Worm (Caenorhabditis elegans) whole organism, late embryonic: ENCODE measurements around the gene dnj-25.

ENCODE experiments used
- C08G9.2 ChIP-seq: sonication (generic microtip); optimal IDR thresholded peaks from 2 replicates; lab custom pipeline; 2016; ENCODE audit warnings: mild to moderate bottlenecking, missing genetic modification characterization, moderate library complexity, missing compliant biosample characterization
- F13H6.1 ChIP-seq: sonication (generic microtip); optimal IDR thresholded peaks from 2 replicates; lab custom pipeline; 2016; ENCODE audit warnings: missing genetic modification characterization, missing compliant biosample characterization
- K09A11.1 ChIP-seq: sonication (generic microtip); optimal IDR thresholded peaks from 2 replicates; lab custom pipeline; 2017; ENCODE audit warnings: antibody characterized with exemption, mild to moderate bottlenecking, missing genetic modification characterization, missing compliant biosample characterization; ENCODE audit not compliant: insufficient read depth
- T23F11.4 ChIP-seq: fragments of 200-800 bp; sonication (Bioruptor generic); optimal IDR thresholded peaks from 2 replicates; lab custom pipeline; 2018; ENCODE audit warnings: mild to moderate bottlenecking, missing genetic modification characterization, missing compliant biosample characterization
- ahr-1 ChIP-seq: sonication (generic microtip); optimal IDR thresholded peaks from 2 replicates; lab custom pipeline; 2016; ENCODE audit warnings: missing genetic modification characterization, missing compliant biosample characterization
- ama-1 ChIP-seq: fragments of 150-350 bp; optimal IDR thresholded peaks from 2 replicates; lab custom pipeline; 2014
- ceh-19 ChIP-seq: fragments of 200-800 bp; sonication (Bioruptor generic); optimal IDR thresholded peaks from 2 replicates; lab custom pipeline; 2018; ENCODE audit warnings: mild to moderate bottlenecking, missing genetic modification characterization, missing compliant biosample characterization
- ceh-24 ChIP-seq: sonication (generic microtip); optimal IDR thresholded peaks from 2 replicates; lab custom pipeline; 2016; ENCODE audit warnings: mild to moderate bottlenecking, missing genetic modification characterization, missing compliant biosample characterization
- ceh-45 ChIP-seq: fragments of 200-800 bp; sonication (Bioruptor generic); IDR thresholded peaks from 2 replicates; pipeline ENCODE4 v1.3.6; 2022; ENCODE audit warnings: missing genetic modification reagents, missing genetic modification characterization, missing compliant biosample characterization
- ceh-6 ChIP-seq: fragments of 200-800 bp; sonication (Bioruptor generic); optimal IDR thresholded peaks from 2 replicates; lab custom pipeline; 2018; ENCODE audit warnings: mild to moderate bottlenecking, missing genetic modification characterization, missing compliant biosample characterization
- ceh-9 ChIP-seq: sonication (generic microtip); optimal IDR thresholded peaks from 2 replicates; lab custom pipeline; 2016; ENCODE audit warnings: mild to moderate bottlenecking, missing genetic modification characterization, inconsistent platforms, missing compliant biosample characterization
- che-1 ChIP-seq: sonication (generic microtip); optimal IDR thresholded peaks from 2 replicates; lab custom pipeline; 2016; ENCODE audit warnings: mild to moderate bottlenecking, missing genetic modification characterization, missing compliant biosample characterization
- dmd-4 ChIP-seq: sonication (generic microtip); optimal IDR thresholded peaks from 2 replicates; lab custom pipeline; 2016; ENCODE audit warnings: borderline replicate concordance, missing genetic modification characterization, missing compliant biosample characterization
- dve-1 ChIP-seq: sonication (generic microtip); optimal IDR thresholded peaks from 2 replicates; lab custom pipeline; 2017; ENCODE audit warnings: antibody characterized with exemption, mild to moderate bottlenecking, missing genetic modification characterization, missing compliant biosample characterization
- elt-2 ChIP-seq: sonication (generic microtip); optimal IDR thresholded peaks from 2 replicates; lab custom pipeline; 2016; ENCODE audit warnings: missing genetic modification reagents, missing genetic modification characterization, missing compliant biosample characterization
- ets-4 ChIP-seq: sonication (generic microtip); optimal IDR thresholded peaks from 2 replicates; lab custom pipeline; 2016; ENCODE audit warnings: missing genetic modification characterization, missing compliant biosample characterization
- fkh-10 ChIP-seq: fragments of 150-350 bp; optimal IDR thresholded peaks from 2 replicates; lab custom pipeline; 2014; ENCODE audit warnings: missing biosample characterization, missing genetic modification reagents, missing genetic modification characterization
- fkh-6 ChIP-seq: sonication (generic microtip); optimal IDR thresholded peaks from 2 replicates; lab custom pipeline; 2016; ENCODE audit warnings: missing genetic modification characterization, missing compliant biosample characterization
- hlh-15 ChIP-seq: sonication (generic microtip); optimal IDR thresholded peaks from 2 replicates; lab custom pipeline; 2016; ENCODE audit warnings: missing genetic modification characterization, missing compliant biosample characterization
- hlh-30 ChIP-seq: sonication (generic microtip); optimal IDR thresholded peaks from 2 replicates; lab custom pipeline; 2017; ENCODE audit warnings: antibody characterized with exemption, missing genetic modification characterization, missing compliant biosample characterization; ENCODE audit not compliant: insufficient read depth
- hlh-8 ChIP-seq: sonication (generic microtip); optimal IDR thresholded peaks from 2 replicates; lab custom pipeline; 2016; ENCODE audit warnings: missing genotype, missing genetic modification characterization, missing compliant biosample characterization
- lin-11 ChIP-seq: fragments of 200-800 bp; sonication (Bioruptor generic); optimal IDR thresholded peaks from 2 replicates; lab custom pipeline; 2018; ENCODE audit warnings: mild to moderate bottlenecking, missing genetic modification characterization, missing compliant biosample characterization
- madf-2 ChIP-seq: sonication (generic microtip); optimal IDR thresholded peaks from 2 replicates; lab custom pipeline; 2017; ENCODE audit warnings: missing genetic modification characterization, missing compliant biosample characterization
- mec-3 ChIP-seq: sonication (generic microtip); optimal IDR thresholded peaks from 2 replicates; lab custom pipeline; 2016; ENCODE audit warnings: borderline replicate concordance, missing genetic modification characterization, missing compliant biosample characterization
- nfya-1 ChIP-seq: sonication (generic microtip); optimal IDR thresholded peaks from 2 replicates; lab custom pipeline; 2017; ENCODE audit warnings: missing genetic modification characterization, mild to moderate bottlenecking, missing compliant biosample characterization, antibody characterized with exemption, moderate library complexity
- npax-4 ChIP-seq: sonication (generic microtip); optimal IDR thresholded peaks from 2 replicates; lab custom pipeline; 2016; ENCODE audit warnings: missing genetic modification characterization, missing compliant biosample characterization
- odd-2 ChIP-seq: sonication (generic microtip); optimal IDR thresholded peaks from 2 replicates; lab custom pipeline; 2017; ENCODE audit warnings: antibody characterized with exemption, mild to moderate bottlenecking, missing genetic modification characterization, missing compliant biosample characterization
- pag-3 ChIP-seq: sonication (generic microtip); optimal IDR thresholded peaks from 2 replicates; lab custom pipeline; 2016; ENCODE audit warnings: missing compliant biosample characterization, missing genetic modification characterization, borderline replicate concordance
- pha-2 ChIP-seq: sonication (generic microtip); optimal IDR thresholded peaks from 2 replicates; lab custom pipeline; 2017; ENCODE audit warnings: mild to moderate bottlenecking, missing genetic modification characterization, missing compliant biosample characterization
- pha-4 ChIP-seq: fragments of 150-350 bp; optimal IDR thresholded peaks from 2 replicates; lab custom pipeline; 2018; ENCODE audit warnings: missing biosample characterization, missing genetic modification reagents, missing genetic modification characterization
- pqm-1 ChIP-seq: sonication (generic microtip); optimal IDR thresholded peaks from 2 replicates; lab custom pipeline; 2016; ENCODE audit warnings: missing genetic modification characterization, missing compliant biosample characterization
- pros-1 ChIP-seq: fragments of 150-350 bp; optimal IDR thresholded peaks from 2 replicates; lab custom pipeline; 2014; ENCODE audit warnings: missing biosample characterization, missing genetic modification reagents, missing genetic modification characterization
- rnt-1 ChIP-seq: sonication (generic microtip); optimal IDR thresholded peaks from 2 replicates; lab custom pipeline; 2016; ENCODE audit warnings: missing genetic modification characterization, missing compliant biosample characterization
- sdc-2 ChIP-seq: sonication (generic microtip); optimal IDR thresholded peaks from 2 replicates; lab custom pipeline; 2016; ENCODE audit warnings: missing genotype, missing genetic modification characterization, missing compliant biosample characterization
- sox-2 ChIP-seq: fragments of 200-800 bp; sonication (Bioruptor generic); IDR thresholded peaks from 2 replicates; pipeline ENCODE4 v1.3.6; 2022; ENCODE audit warnings: missing genetic modification reagents, missing genetic modification characterization, missing compliant biosample characterization
- syd-9 ChIP-seq: sonication (generic microtip); optimal IDR thresholded peaks from 2 replicates; lab custom pipeline; 2016; ENCODE audit warnings: mild to moderate bottlenecking, missing genetic modification characterization, moderate library complexity, missing compliant biosample characterization
- tbx-7 ChIP-seq: sonication (generic microtip); optimal IDR thresholded peaks from 2 replicates; lab custom pipeline; 2016; ENCODE audit warnings: missing genotype, missing genetic modification characterization, missing compliant biosample characterization
- ttx-3 ChIP-seq: sonication (generic microtip); optimal IDR thresholded peaks from 2 replicates; lab custom pipeline; 2016; ENCODE audit warnings: missing genetic modification reagents, missing genetic modification characterization, missing compliant biosample characterization
- unc-42 ChIP-seq: sonication (generic microtip); optimal IDR thresholded peaks from 2 replicates; lab custom pipeline; 2016; ENCODE audit warnings: missing genotype, missing genetic modification characterization, missing compliant biosample characterization
- unc-55 ChIP-seq: sonication (generic microtip); optimal IDR thresholded peaks from 2 replicates; lab custom pipeline; 2017; ENCODE audit warnings: missing biosample characterization, missing genetic modification reagents, missing genetic modification characterization
- unc-86 ChIP-seq: sonication (generic microtip); optimal IDR thresholded peaks from 2 replicates; lab custom pipeline; 2016; ENCODE audit warnings: missing genetic modification characterization, missing compliant biosample characterization
- ztf-16 ChIP-seq: sonication (generic microtip); optimal IDR thresholded peaks from 2 replicates; lab custom pipeline; 2017; ENCODE audit warnings: missing genetic modification characterization, missing compliant biosample characterization

The dnj-25 gene

ce11 chrV:20693968-20694367 lies 50.2 kb downstream of the dnj-25 start (continued):
- TF ChIP-seq ahr-1, result no peak
- TF ChIP-seq ceh-45 (GFP tag; lab: Robert Waterston, UW), result 0 out of 2 replicates have a peak, but pooled peaks have one; percentile 46
- TF ChIP-seq ttx-3 (tag; lab: Kevin White, UChicago), result no peak
- no peak for TF ChIP-seq odd-2
- no peak for TF ChIP-seq sox-2 (GFP tag; lab: Robert Waterston, UW)
- peak; percentile 42 for TF ChIP-seq sdc-2 (tag; lab: Kevin White, UChicago)
- no peak for TF ChIP-seq ama-1 (lab: Kevin White, UChicago)
- TF ChIP-seq ceh-19 (GFP tag; lab: Kevin White, UChicago), result peak; percentile 59
- TF ChIP-seq ets-4 (tag; lab: Kevin White, UChicago), result no peak
- peak; percentile 64 for TF ChIP-seq ceh-6 (GFP tag; lab: Kevin White, UChicago)
- TF ChIP-seq C08G9.2 (tag; lab: Kevin White, UChicago), result peak; percentile 28
- TF ChIP-seq pag-3 (tag; lab: Kevin White, UChicago), result no peak
- TF ChIP-seq unc-86 (tag; lab: Kevin White, UChicago), result no peak
- no peak for TF ChIP-seq ceh-9 (tag; lab: Kevin White, UChicago)
- peak; percentile 65 for TF ChIP-seq elt-2 (tag; lab: Kevin White, UChicago)
- no peak for TF ChIP-seq ceh-24 (tag; lab: Kevin White, UChicago)
- no peak for TF ChIP-seq ztf-16 (tag; lab: Kevin White, UChicago)
- TF ChIP-seq nfya-1 (tag; lab: Kevin White, UChicago), result no peak
- no peak for TF ChIP-seq unc-42 (tag; lab: Kevin White, UChicago)
- peak; percentile 29 for TF ChIP-seq madf-2

ce11 chrV:20692903-20693302 lies 51.2 kb downstream of the dnj-25 start:
- TF ChIP-seq ceh-6 (GFP tag; lab: Kevin White, UChicago), result no peak
- TF ChIP-seq rnt-1, result no peak
- TF ChIP-seq, all 69 proteins: peak for 0

ce11 chrV:20691585-20691984 lies 52.6 kb downstream of the dnj-25 start, which contains the start of gene F53F8.4:
Gene F53F8.4, minus strand, starts transcription at chrV:20691685.
- TF ChIP-seq rnt-1 (no peak), mec-3 (no peak), unc-42 (tag; lab: Kevin White, UChicago) (no peak), pros-1 (tag; lab: Kevin White, UChicago) (no peak), F13H6.1 (no peak), hlh-15 (no peak), ceh-6 (GFP tag; lab: Kevin White, UChicago) (no peak), lin-11 (tag; lab: Kevin White, UChicago) (no peak), fkh-10 (no peak)

ce11 chrV:20689481-20690039 lies 54.6 kb downstream of the dnj-25 start, which contains the start of gene F53F8.3:
Gene F53F8.3, minus strand, starts transcription at chrV:20689531.
- TF ChIP-seq ztf-16 (tag; lab: Kevin White, UChicago) (no peak), dmd-4 (tag; lab: Kevin White, UChicago) (no peak), dve-1 (tag; lab: Kevin White, UChicago) (no peak), pqm-1 (tag; lab: Kevin White, UChicago) (no peak), pha-2 (tag; lab: Kevin White, UChicago) (no peak), ets-4 (tag; lab: Kevin White, UChicago) (no peak), ceh-45 (GFP tag; lab: Robert Waterston, UW) (no peak), pha-4 (tag; lab: Kevin White, UChicago) (no peak), che-1 (tag; lab: Kevin White, UChicago) (no peak), lin-11 (tag; lab: Kevin White, UChicago) (no peak), T23F11.4 (no peak), ceh-24 (tag; lab: Kevin White, UChicago) (no peak), tbx-7 (tag; lab: Kevin White, UChicago) (no peak), K09A11.1 (tag; lab: Kevin White, UChicago) (no peak), hlh-30 (tag; lab: Kevin White, UChicago) (no peak), npax-4 (tag; lab: Kevin White, UChicago) (no peak), fkh-6 (no peak), unc-55 (no peak), syd-9 (tag; lab: Kevin White, UChicago) (no peak), hlh-8 (tag; lab: Kevin White, UChicago) (no peak)
